Worm (Caenorhabditis elegans) whole organism, early embryonic: ENCODE measurements around the gene sax-2.

Source experiments
- B0310.2 ChIP-seq: sonication (generic microtip); optimal IDR thresholded peaks from 2 replicates; lab custom pipeline; 2016; ENCODE audit warnings: mild to moderate bottlenecking, missing genetic modification characterization, missing compliant biosample characterization
- F13C5.2 ChIP-seq: sonication (generic microtip); optimal IDR thresholded peaks from 2 replicates; lab custom pipeline; 2017; ENCODE audit warnings: mild to moderate bottlenecking, missing genetic modification characterization, inconsistent platforms, missing compliant biosample characterization
- aly-1 ChIP-seq: sonication (generic microtip); optimal IDR thresholded peaks from 2 replicates; lab custom pipeline; 2016; ENCODE audit warnings: missing genetic modification characterization, missing compliant biosample characterization
- ama-1 ChIP-seq: fragments of 150-350 bp; optimal IDR thresholded peaks from 2 replicates; lab custom pipeline; 2014
- ceh-13 ChIP-seq: fragments of 200-800 bp; sonication (Bioruptor generic); optimal IDR thresholded peaks from 2 replicates; lab custom pipeline; 2018; ENCODE audit warnings: mild to moderate bottlenecking, missing genetic modification characterization, missing compliant biosample characterization
- ceh-36 ChIP-seq: sonication (generic microtip); optimal IDR thresholded peaks from 2 replicates; lab custom pipeline; 2016; ENCODE audit warnings: missing genetic modification characterization, inconsistent platforms, missing compliant biosample characterization
- ets-7 ChIP-seq: sonication (generic microtip); optimal IDR thresholded peaks from 2 replicates; lab custom pipeline; 2016; ENCODE audit warnings: missing genotype, missing genetic modification characterization, missing compliant biosample characterization
- flt-1 ChIP-seq: fragments of 200-800 bp; sonication (Bioruptor generic); IDR thresholded peaks from 2 replicates; pipeline ENCODE4 v1.3.6; 2022; ENCODE audit warnings: missing genetic modification characterization, missing compliant biosample characterization
- hmbx-1 ChIP-seq: sonication (generic microtip); optimal IDR thresholded peaks from 2 replicates; lab custom pipeline; 2016; ENCODE audit warnings: mild to moderate bottlenecking, missing genetic modification characterization, missing compliant biosample characterization
- hmg-4 ChIP-seq: fragments of 200-800 bp; sonication (Bioruptor generic); optimal IDR thresholded peaks from 2 replicates; lab custom pipeline; 2018; ENCODE audit warnings: mild to moderate bottlenecking, missing genetic modification characterization, missing compliant biosample characterization
- hnd-1 ChIP-seq: sonication (generic microtip); optimal IDR thresholded peaks from 2 replicates; lab custom pipeline; 2016; ENCODE audit warnings: missing genetic modification characterization, missing compliant biosample characterization
- pes-1 ChIP-seq: fragments of 200-800 bp; sonication (Bioruptor generic); IDR thresholded peaks from 2 replicates; pipeline ENCODE4 v1.3.6; 2022; ENCODE audit warnings: missing genetic modification reagents, missing genetic modification characterization, missing compliant biosample characterization
- scrt-1 ChIP-seq: fragments of 200-800 bp; sonication (Bioruptor generic); IDR thresholded peaks from 2 replicates; pipeline ENCODE4 v1.3.6; 2022; ENCODE audit warnings: missing genetic modification characterization, missing compliant biosample characterization
- sea-1 ChIP-seq: fragments of 200-800 bp; sonication (Bioruptor generic); conservative IDR thresholded peaks from 2 replicates; pipeline ENCODE4 v1.3.6; 2022; ENCODE audit warnings: missing genetic modification characterization, missing compliant biosample characterization
- tbx-11 ChIP-seq: fragments of 200-800 bp; sonication (Bioruptor generic); IDR thresholded peaks from 2 replicates; pipeline ENCODE4 v1.3.6; 2022; ENCODE audit warnings: missing genetic modification characterization, missing compliant biosample characterization
- tbx-37 ChIP-seq: fragments of 200-800 bp; sonication (Bioruptor generic); conservative IDR thresholded peaks from 2 replicates; pipeline ENCODE4 v1.3.6; 2022; ENCODE audit warnings: missing genetic modification reagents, missing genetic modification characterization, missing compliant biosample characterization
- tra-4 ChIP-seq: sonication (generic microtip); optimal IDR thresholded peaks from 2 replicates; lab custom pipeline; 2017; ENCODE audit warnings: missing genetic modification characterization, missing compliant biosample characterization

sax-2 gene

DNA sequence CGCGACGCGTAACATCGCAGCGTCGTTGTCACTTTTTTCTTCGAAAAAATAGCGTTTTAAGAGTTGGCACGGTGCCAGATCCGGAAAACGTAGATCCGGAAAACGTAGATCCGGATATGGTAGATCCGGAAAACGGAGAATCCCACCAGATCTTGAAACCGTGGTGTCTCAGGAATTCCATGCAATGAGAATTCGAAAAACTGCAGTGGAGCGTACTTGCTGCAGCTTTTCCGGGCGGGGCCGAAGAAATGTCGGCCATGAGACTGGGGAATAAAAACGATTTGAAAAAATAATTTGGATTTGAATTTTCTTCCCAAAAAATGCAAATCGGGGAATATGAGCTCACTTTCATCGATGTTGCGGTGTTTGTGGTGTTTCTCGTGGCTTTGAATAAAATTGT lies 63.0 kb downstream of the sax-2 start, which contains the start of gene K10D2.5:
Gene K10D2.5, plus strand, starts transcription at position 251 of the 400 bp plus-strand sequence.
- TF ChIP-seq hmg-4 (GFP tag; lab: Kevin White, UChicago) (peak; percentile 53), tbx-11 (peak; percentile 68; the same call in 1 of the 2 replicates), B0310.2 (tag; lab: Kevin White, UChicago) (peak; percentile 26), flt-1 (peak; percentile 75), tra-4 (tag; lab: Kevin White, UChicago) (no peak), aly-1 (tag; lab: Kevin White, UChicago) (peak; percentile 16), tbx-37 (GFP tag; lab: Robert Waterston, UW) (peak; percentile 93), sea-1 (peak; percentile 81), ceh-13 (GFP tag; lab: Kevin White, UChicago) (peak; percentile 10), F13C5.2 (tag; lab: Kevin White, UChicago) (peak; percentile 50), ama-1 (lab: Kevin White, UChicago) (no peak), pes-1 (GFP tag; lab: Robert Waterston, UW) (peak; percentile 88), ceh-36 (peak; percentile 13), ets-7 (tag; lab: Kevin White, UChicago) (peak; percentile 82), hnd-1 (peak; percentile 33), hmbx-1 (no peak), scrt-1 (GFP tag; lab: Robert Waterston, UW) (peak; percentile 60; the same call in 1 of the 2 replicates)

DNA sequence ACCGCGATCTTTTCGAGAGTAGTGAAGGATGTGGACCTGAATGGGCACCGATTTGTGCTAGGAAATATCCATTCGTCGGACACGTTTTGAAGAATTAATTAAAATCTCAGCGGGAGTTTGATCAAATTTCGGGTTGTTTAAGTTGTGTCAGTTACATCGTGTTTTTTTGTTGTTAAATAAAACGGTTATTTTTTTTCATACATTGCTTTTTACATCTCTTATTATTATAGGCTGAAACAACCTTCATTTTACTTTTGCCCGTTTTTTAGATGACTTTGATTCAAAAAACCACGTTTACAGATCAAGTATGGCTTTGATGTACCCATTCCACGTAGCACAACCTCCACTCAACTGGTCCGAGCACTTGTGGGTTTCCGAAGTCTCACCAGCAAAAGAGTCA lies 63.6 kb downstream of the sax-2 start, which contains the start of gene emb-1:
Gene emb-1, plus strand, starts transcription at position 301 of the 400 bp plus-strand sequence.
- TF ChIP-seq tra-4 (tag; lab: Kevin White, UChicago) (no peak), tbx-11 (no peak), ets-7 (tag; lab: Kevin White, UChicago) (no peak), ama-1 (lab: Kevin White, UChicago) (no peak), scrt-1 (GFP tag; lab: Robert Waterston, UW) (no peak), pes-1 (GFP tag; lab: Robert Waterston, UW) (no peak), hnd-1 (no peak), tbx-37 (GFP tag; lab: Robert Waterston, UW) (no peak), hmbx-1 (no peak), ceh-13 (GFP tag; lab: Kevin White, UChicago) (no peak), hmg-4 (GFP tag; lab: Kevin White, UChicago) (no peak), sea-1 (no peak), B0310.2 (tag; lab: Kevin White, UChicago) (no peak), ceh-36 (no peak), flt-1 (no peak), aly-1 (tag; lab: Kevin White, UChicago) (no peak), F13C5.2 (tag; lab: Kevin White, UChicago) (no peak)

DNA sequence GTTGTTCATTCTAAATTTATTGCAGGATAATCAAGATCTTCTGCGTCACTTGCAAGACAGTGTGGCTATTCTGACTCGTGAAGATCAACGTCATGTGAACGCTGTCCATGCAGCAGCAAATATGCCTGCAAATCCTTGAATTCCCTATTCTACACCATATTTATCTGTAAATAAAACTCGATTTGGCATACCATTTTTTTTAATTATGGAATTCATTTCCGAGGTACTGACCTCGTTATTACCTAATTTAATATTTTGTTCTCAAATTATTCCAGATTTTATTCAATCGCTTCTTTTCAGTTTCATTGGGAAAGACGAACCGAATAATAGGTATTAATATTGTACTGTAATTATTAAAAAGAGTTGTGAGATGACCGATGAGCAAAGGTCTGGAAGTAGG lies 64.1 kb downstream of the sax-2 start, which contains the start of gene cid-1:
Gene cid-1, plus strand, starts transcription at position 301 of the 400 bp plus-strand sequence.
- no peak for TF ChIP-seq tbx-11
- TF ChIP-seq B0310.2 (tag; lab: Kevin White, UChicago), result no peak
- TF ChIP-seq scrt-1 (GFP tag; lab: Robert Waterston, UW), result no peak
- TF ChIP-seq F13C5.2 (tag; lab: Kevin White, UChicago), result no peak
- TF ChIP-seq pes-1 (GFP tag; lab: Robert Waterston, UW), result no peak
- TF ChIP-seq ceh-13 (GFP tag; lab: Kevin White, UChicago), result no peak
- no peak for TF ChIP-seq hmbx-1
- no peak for TF ChIP-seq ets-7 (tag; lab: Kevin White, UChicago)
- no peak for TF ChIP-seq flt-1
- no peak for TF ChIP-seq hmg-4 (GFP tag; lab: Kevin White, UChicago)
- TF ChIP-seq hnd-1, result no peak
- no peak for TF ChIP-seq ceh-36
- no peak for TF ChIP-seq aly-1 (tag; lab: Kevin White, UChicago)
- no peak for TF ChIP-seq ama-1 (lab: Kevin White, UChicago)
- TF ChIP-seq tbx-37 (GFP tag; lab: Robert Waterston, UW), result no peak
- TF ChIP-seq tra-4 (tag; lab: Kevin White, UChicago), result no peak
- TF ChIP-seq sea-1, result no peak

DNA sequence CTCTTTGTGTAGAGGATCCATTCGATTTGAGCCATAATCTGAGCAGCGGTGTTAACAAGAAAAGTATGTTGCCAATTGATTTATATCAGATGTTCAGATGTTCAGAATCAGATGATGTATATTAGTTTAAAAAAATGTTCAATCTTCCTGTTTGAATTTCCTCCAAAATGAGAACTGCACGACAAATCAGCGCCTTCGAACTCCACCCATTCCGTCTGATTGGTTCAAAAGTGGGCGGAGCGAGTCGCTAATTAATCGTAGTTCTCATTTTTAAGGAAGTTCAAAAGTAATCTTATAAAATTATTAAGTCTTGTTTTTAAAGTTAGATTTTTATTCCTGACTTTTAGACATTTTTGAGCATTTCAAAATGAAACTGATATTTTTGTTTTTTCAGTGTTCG lies 69.7 kb downstream of the sax-2 start:
- TF ChIP-seq F13C5.2 (tag; lab: Kevin White, UChicago) (no peak), hmg-4 (GFP tag; lab: Kevin White, UChicago) (no peak), hnd-1 (no peak), B0310.2 (tag; lab: Kevin White, UChicago) (no peak), pes-1 (GFP tag; lab: Robert Waterston, UW) (no peak), flt-1 (no peak), sea-1 (no peak), tbx-37 (GFP tag; lab: Robert Waterston, UW) (no peak), ceh-13 (GFP tag; lab: Kevin White, UChicago) (no peak), tra-4 (tag; lab: Kevin White, UChicago) (no peak), tbx-11 (no peak), scrt-1 (GFP tag; lab: Robert Waterston, UW) (no peak), ceh-36 (no peak), ets-7 (tag; lab: Kevin White, UChicago) (no peak), aly-1 (tag; lab: Kevin White, UChicago) (no peak), ama-1 (lab: Kevin White, UChicago) (no peak), hmbx-1 (no peak)
